Fruit fly (Drosophila melanogaster): Measurements from ENCODE around the gene CG9147.

The CG9147 gene

DNA sequence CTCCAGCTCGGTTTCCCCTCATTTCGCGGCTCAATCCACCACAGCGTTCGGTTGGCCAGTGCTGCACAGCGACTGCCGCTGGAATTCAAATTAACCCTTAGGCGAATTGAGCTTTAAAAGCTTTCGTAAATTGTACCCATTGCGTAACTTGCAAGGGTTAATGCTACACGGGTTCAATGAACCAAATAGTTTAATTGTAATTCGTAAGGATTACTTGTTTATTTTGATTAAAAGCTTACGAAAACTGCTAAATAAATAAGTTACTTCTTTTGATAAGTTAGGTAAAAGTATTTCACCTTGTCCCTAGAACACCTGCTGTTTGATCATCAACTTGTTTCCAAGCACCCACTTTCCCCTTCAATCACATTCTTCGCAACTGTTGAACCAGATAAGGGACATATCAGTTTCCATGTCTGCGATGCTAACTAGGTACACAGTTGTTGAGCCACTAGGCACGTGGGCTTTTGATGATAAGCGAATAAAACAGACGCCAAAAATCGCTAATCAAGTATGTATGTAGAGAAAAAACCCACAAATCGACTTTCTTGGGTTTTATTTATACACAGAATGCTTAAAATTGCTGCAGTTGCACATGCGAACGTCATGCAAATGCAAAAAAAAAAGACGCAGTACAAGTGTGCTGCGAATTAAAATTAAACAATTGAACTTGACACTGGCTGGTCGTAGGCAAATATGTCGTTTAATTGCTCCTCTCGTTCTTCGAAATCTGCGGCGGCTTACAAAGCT lies 19.7 kb upstream of the CG9147 start, which contains the start of gene Pfas (continued):
- TF ChIP-seq CG34422 (GFP tag; IDR thresholded peaks at IDR 0.05) (no peak), CG7839 (tag; optimal IDR thresholded peaks at IDR 0.05) (peak; percentile 55), crp (GFP tag; optimal IDR thresholded peaks at IDR 0.05) (peak in 1 of 2 experiments; percentile 19), Nf-YA (GFP tag; IDR thresholded peaks at IDR 0.05) (no peak), pan (optimal IDR thresholded peaks at IDR 0.05) (no peak), pan (GFP tag; optimal IDR thresholded peaks at IDR 0.05 in 1 of 2, IDR thresholded peaks at IDR 0.05 in 1 of 2) (peak in 1 of 2 experiments; percentile 49), CG15514 (GFP tag; optimal IDR thresholded peaks at IDR 0.05) (peak; percentile 76), h (optimal IDR thresholded peaks at IDR 0.05) (no peak), Ets65A (GFP tag) (no peak), tio (GFP tag; optimal IDR thresholded peaks at IDR 0.05) (no peak), z (GFP tag; IDR thresholded peaks at IDR 0.05) (no peak), Eip74EF (GFP tag; optimal IDR thresholded peaks at IDR 0.05) (no peak), ttk (GFP tag; IDR thresholded peaks at IDR 0.05) (no peak), hkb (optimal IDR thresholded peaks at IDR 0.05) (no peak), hkb (GFP tag; IDR thresholded peaks at IDR 0.05) (no peak; the same call in 1 of the 2 replicates), en (GFP tag; optimal IDR thresholded peaks at IDR 0.05) (no peak), CG10959 (GFP tag; IDR thresholded peaks at IDR 0.05) (peak; percentile 54), toy (GFP tag; IDR thresholded peaks at IDR 0.05) (no peak), CG11696 (GFP tag; IDR thresholded peaks at IDR 0.05) (no peak), CG8478 (optimal IDR thresholded peaks at IDR 0.05) (no peak), gcm (GFP tag; optimal IDR thresholded peaks at IDR 0.05) (no peak), tup (GFP tag; optimal IDR thresholded peaks at IDR 0.05) (peak; percentile 18), p53 (GFP tag; optimal IDR thresholded peaks at IDR 0.05) (no peak), CG12391 (tag; optimal IDR thresholded peaks at IDR 0.05) (peak; percentile 50), CG4617 (GFP tag; optimal IDR thresholded peaks at IDR 0.05; ENCODE audit: borderline replicate concordance) (no peak), CG13894 (tag; optimal IDR thresholded peaks at IDR 0.05) (peak; percentile 58), ara (GFP tag; IDR thresholded peaks at IDR 0.05) (no peak), CG6654 (GFP tag; optimal IDR thresholded peaks at IDR 0.05) (peak; percentile 70), CG7928 (GFP tag; optimal IDR thresholded peaks at IDR 0.05) (peak; percentile 10), CG2129 (GFP tag; IDR thresholded peaks at IDR 0.05; ENCODE audit: partially characterized antibody) (no peak), CG8924 (tag; optimal IDR thresholded peaks at IDR 0.05) (peak; percentile 36), gce (GFP tag; IDR thresholded peaks at IDR 0.05) (0 out of 3 replicates have a peak, but pooled peaks have one; percentile 30), luna (GFP tag; optimal IDR thresholded peaks at IDR 0.05) (no peak), jing (GFP tag; optimal IDR thresholded peaks at IDR 0.05) (no peak), az2 (GFP tag; optimal IDR thresholded peaks at IDR 0.05) (peak; percentile 42), Opbp (GFP tag; IDR thresholded peaks at IDR 0.05; ENCODE audit: partially characterized antibody) (no peak), CG8281 (tag; optimal IDR thresholded peaks at IDR 0.05) (no peak), CG18599 (GFP tag; optimal IDR thresholded peaks at IDR 0.05) (no peak), mirr (GFP tag; optimal IDR thresholded peaks at IDR 0.05) (peak; percentile 75), inv (GFP tag; IDR thresholded peaks at IDR 0.05; ENCODE audit: partially characterized antibody) (no peak), Aef1 (GFP tag; IDR thresholded peaks at IDR 0.05) (no peak), Pdp1 (GFP tag; optimal IDR thresholded peaks at IDR 0.05) (peak; percentile 32 to 100), CG17912 (GFP tag; optimal IDR thresholded peaks at IDR 0.05) (peak; percentile 6), Kr (GFP tag; optimal IDR thresholded peaks at IDR 0.05) (no peak), Sry-δ (GFP tag; optimal IDR thresholded peaks at IDR 0.05) (peak; percentile 34), Ets97D (GFP tag; optimal IDR thresholded peaks at IDR 0.05) (peak; percentile 33), crc (GFP tag; optimal IDR thresholded peaks at IDR 0.05) (peak; percentile 34), phol (tag; optimal IDR thresholded peaks at IDR 0.05) (peak; percentile 21), bcd (GFP tag; optimal IDR thresholded peaks at IDR 0.05) (peak; percentile 40), BEAF-32 (GFP tag; optimal IDR thresholded peaks at IDR 0.05) (no peak)

Data from whole organism, embryonic.